Worm (Caenorhabditis elegans) whole organism, young adult: Measurements from ENCODE around the gene Y71H2AM.14.

Experiments used
- B0336.3 ChIP-seq: fragments of 200-800 bp; sonication (Bioruptor generic); IDR thresholded peaks from 2 replicates; pipeline ENCODE4 v1.3.6; 2022; ENCODE audit warnings: missing genetic modification characterization, missing compliant biosample characterization
- C06A6.2 ChIP-seq: fragments of 200-800 bp; sonication (Bioruptor generic); conservative IDR thresholded peaks from 2 replicates; pipeline ENCODE4 v1.3.6; 2022; ENCODE audit warnings: missing genetic modification characterization, missing compliant biosample characterization
- C17E4.6 ChIP-seq: fragments of 200-800 bp; sonication (Bioruptor generic); IDR thresholded peaks from 2 replicates; pipeline ENCODE4 v1.3.6; 2022; ENCODE audit warnings: missing genetic modification reagents, missing genetic modification characterization, missing compliant biosample characterization
- F10E7.11 ChIP-seq: sonication (generic microtip); optimal IDR thresholded peaks from 2 replicates; lab custom pipeline; 2017; ENCODE audit warnings: mild to moderate bottlenecking, missing genetic modification characterization, moderate library complexity, missing compliant biosample characterization
- F33H1.4 ChIP-seq: fragments of 200-800 bp; sonication (Bioruptor generic); IDR thresholded peaks from 2 replicates; pipeline ENCODE4 v1.3.6; 2022; ENCODE audit warnings: missing genetic modification reagents, missing genetic modification characterization, missing compliant biosample characterization
- F37B4.10 ChIP-seq: fragments of 200-800 bp; sonication (Bioruptor generic); IDR thresholded peaks from 2 replicates; pipeline ENCODE4 v1.3.6; 2022; ENCODE audit warnings: missing genetic modification characterization, missing compliant biosample characterization
- F39B2.1 ChIP-seq: fragments of 200-800 bp; sonication (Bioruptor generic); IDR thresholded peaks from 2 replicates; pipeline ENCODE4 v1.3.6; 2022; ENCODE audit warnings: missing genetic modification reagents, missing genetic modification characterization, missing compliant biosample characterization
- T07F8.4 ChIP-seq: sonication (generic microtip); optimal IDR thresholded peaks from 2 replicates; lab custom pipeline; 2016; ENCODE audit warnings: mild to moderate bottlenecking, missing genetic modification characterization, moderate library complexity, missing compliant biosample characterization
- Y67H2A.10 ChIP-seq: fragments of 200-800 bp; sonication (Bioruptor generic); conservative IDR thresholded peaks from 2 replicates; pipeline ENCODE4 v1.3.6; 2022; ENCODE audit warnings: missing genetic modification reagents, missing genetic modification characterization, missing compliant biosample characterization
- akir-1 ChIP-seq: fragments of 200-800 bp; sonication (Bioruptor generic); optimal IDR thresholded peaks from 2 replicates; lab custom pipeline; 2018; ENCODE audit warnings: mild to moderate bottlenecking, missing genetic modification characterization, moderate library complexity, missing compliant biosample characterization
- athp-1 ChIP-seq: sonication (generic microtip); optimal IDR thresholded peaks from 2 replicates; lab custom pipeline; 2017; ENCODE audit warnings: mild to moderate bottlenecking, missing genetic modification characterization, missing compliant biosample characterization
- attf-3 ChIP-seq: fragments of 200-800 bp; sonication (Bioruptor generic); conservative IDR thresholded peaks from 2 replicates; pipeline ENCODE4 v1.3.6; 2022; ENCODE audit warnings: missing genetic modification reagents, missing genetic modification characterization, missing compliant biosample characterization
- attf-5 ChIP-seq: fragments of 200-800 bp; sonication (Bioruptor generic); optimal IDR thresholded peaks from 2 replicates; lab custom pipeline; 2018; ENCODE audit warnings: mild to moderate bottlenecking, missing genetic modification characterization, missing compliant biosample characterization
- ccch-3 ChIP-seq: fragments of 200-800 bp; sonication (Bioruptor generic); optimal IDR thresholded peaks from 2 replicates; lab custom pipeline; 2018; ENCODE audit warnings: mild to moderate bottlenecking, missing genetic modification characterization, missing compliant biosample characterization
- ceh-40 ChIP-seq: fragments of 200-800 bp; sonication (Bioruptor generic); IDR thresholded peaks from 2 replicates; pipeline ENCODE4 v1.3.6; 2022; ENCODE audit warnings: missing genetic modification characterization, missing compliant biosample characterization
- ceh-58 ChIP-seq: fragments of 200-800 bp; sonication (Bioruptor generic); IDR thresholded peaks from 2 replicates; pipeline ENCODE4 v1.3.6; 2022; ENCODE audit warnings: missing genetic modification characterization, missing compliant biosample characterization
- ceh-79 ChIP-seq: sonication (generic microtip); optimal IDR thresholded peaks from 2 replicates; lab custom pipeline; 2017; ENCODE audit warnings: mild to moderate bottlenecking, missing genetic modification characterization, missing compliant biosample characterization
- die-1 ChIP-seq: sonication (generic microtip); optimal IDR thresholded peaks from 2 replicates; lab custom pipeline; 2016; ENCODE audit warnings: missing genotype, mild to moderate bottlenecking, missing genetic modification characterization, missing compliant biosample characterization
- dox-1 ChIP-seq: fragments of 200-800 bp; sonication (Bioruptor generic); IDR thresholded peaks from 2 replicates; pipeline ENCODE4 v1.3.6; 2022; ENCODE audit warnings: missing genetic modification reagents, missing genetic modification characterization, missing compliant biosample characterization
- dpff-1 ChIP-seq: sonication (generic microtip); optimal IDR thresholded peaks from 2 replicates; lab custom pipeline; 2017; ENCODE audit warnings: mild to moderate bottlenecking, missing genetic modification characterization, missing compliant biosample characterization
- dpl-1 ChIP-seq: fragments of 150-350 bp; optimal IDR thresholded peaks from 2 replicates; lab custom pipeline; 2014; ENCODE audit warnings: missing biosample characterization, missing genetic modification reagents, missing genetic modification characterization
- efl-1 ChIP-seq: fragments of 150-350 bp; optimal IDR thresholded peaks from 2 replicates; lab custom pipeline; 2014; ENCODE audit warnings: missing biosample characterization, missing genetic modification reagents, missing genetic modification characterization
- egl-18 ChIP-seq: fragments of 200-800 bp; sonication (Bioruptor generic); IDR thresholded peaks from 2 replicates; pipeline ENCODE4 v1.3.6; 2022; ENCODE audit warnings: missing genetic modification reagents, missing genetic modification characterization, missing compliant biosample characterization
- egrh-3 ChIP-seq: fragments of 200-800 bp; sonication (Bioruptor generic); IDR thresholded peaks from 2 replicates; pipeline ENCODE4 v1.3.6; 2022; ENCODE audit warnings: missing genetic modification reagents, missing genetic modification characterization, missing compliant biosample characterization
- fkh-3 ChIP-seq: sonication (generic microtip); optimal IDR thresholded peaks from 2 replicates; lab custom pipeline; 2016; ENCODE audit warnings: mild to moderate bottlenecking, missing genetic modification characterization, missing compliant biosample characterization
- hmg-1.2 ChIP-seq: fragments of 200-800 bp; sonication (Bioruptor generic); IDR thresholded peaks from 2 replicates; pipeline ENCODE4 v1.3.6; 2022; ENCODE audit warnings: missing genetic modification reagents, missing genetic modification characterization, missing compliant biosample characterization
- hrde-1 ChIP-seq: sonication (generic microtip); optimal IDR thresholded peaks from 2 replicates; lab custom pipeline; 2016; ENCODE audit warnings: missing genetic modification characterization, mild to moderate bottlenecking, missing compliant biosample characterization, moderate library complexity, missing genotype, missing genetic modification reagents, borderline replicate concordance
- hsf-1 ChIP-seq: fragments of 200-800 bp; sonication (Bioruptor generic); IDR thresholded peaks from 2 replicates; pipeline ENCODE4 v1.3.6; 2022; ENCODE audit warnings: missing genetic modification reagents, missing genetic modification characterization, missing compliant biosample characterization
- let-526 ChIP-seq: fragments of 200-800 bp; sonication (Bioruptor generic); IDR thresholded peaks from 2 replicates; pipeline ENCODE4 v1.3.6; 2022; ENCODE audit warnings: missing genetic modification reagents, missing genetic modification characterization, missing compliant biosample characterization
- lin-26 ChIP-seq: fragments of 200-800 bp; sonication (Bioruptor generic); IDR thresholded peaks from 2 replicates; pipeline ENCODE4 v1.3.6; 2022; ENCODE audit warnings: missing genetic modification reagents, missing genetic modification characterization, missing compliant biosample characterization
- lir-1 ChIP-seq: fragments of 200-800 bp; sonication (Bioruptor generic); conservative IDR thresholded peaks from 2 replicates; pipeline ENCODE4 v1.3.6; 2022; ENCODE audit warnings: missing genetic modification reagents, missing genetic modification characterization, missing compliant biosample characterization
- lsl-1 ChIP-seq: fragments of 200-800 bp; sonication (Bioruptor generic); optimal IDR thresholded peaks from 2 replicates; lab custom pipeline; 2018; ENCODE audit warnings: mild to moderate bottlenecking, missing genetic modification characterization, moderate library complexity, missing compliant biosample characterization
- madf-3 ChIP-seq: fragments of 200-800 bp; sonication (Bioruptor generic); IDR thresholded peaks from 2 replicates; pipeline ENCODE4 v1.3.6; 2022; ENCODE audit warnings: missing genetic modification reagents, missing genetic modification characterization, missing compliant biosample characterization
- madf-6 ChIP-seq: fragments of 200-800 bp; sonication (Bioruptor generic); IDR thresholded peaks from 2 replicates; pipeline ENCODE4 v1.3.6; 2022; ENCODE audit warnings: missing genetic modification reagents, missing genetic modification characterization, missing compliant biosample characterization
- madf-8 ChIP-seq: fragments of 200-800 bp; sonication (Bioruptor generic); conservative IDR thresholded peaks from 2 replicates; pipeline ENCODE4 v1.3.6; 2022; ENCODE audit warnings: missing genetic modification reagents, missing genetic modification characterization, missing compliant biosample characterization
- mel-28 ChIP-seq: sonication (generic microtip); optimal IDR thresholded peaks from 2 replicates; lab custom pipeline; 2016; ENCODE audit warnings: borderline replicate concordance, mild to moderate bottlenecking, missing genetic modification characterization, missing compliant biosample characterization
- mxl-1 ChIP-seq: sonication (generic microtip); optimal IDR thresholded peaks from 2 replicates; lab custom pipeline; 2016; ENCODE audit warnings: missing genetic modification characterization, missing compliant biosample characterization
- nfya-1 ChIP-seq: sonication (generic microtip); optimal IDR thresholded peaks from 2 replicates; lab custom pipeline; 2017; ENCODE audit warnings: antibody characterized with exemption, missing compliant biosample characterization, missing genetic modification characterization, borderline replicate concordance; ENCODE audit not compliant: insufficient read depth
- nfyb-1 ChIP-seq: fragments of 200-800 bp; sonication (Bioruptor generic); IDR thresholded peaks from 2 replicates; pipeline ENCODE4 v1.3.6; 2022; ENCODE audit warnings: missing genetic modification reagents, missing genetic modification characterization, missing compliant biosample characterization
- nhr-179 ChIP-seq: sonication (generic microtip); optimal IDR thresholded peaks from 2 replicates; lab custom pipeline; 2016; ENCODE audit warnings: mild to moderate bottlenecking, missing genetic modification characterization, missing compliant biosample characterization
- pbrm-1 ChIP-seq: fragments of 200-800 bp; sonication (Bioruptor generic); IDR thresholded peaks from 2 replicates; pipeline ENCODE4 v1.3.6; 2022; ENCODE audit warnings: missing genetic modification reagents, missing genetic modification characterization, missing compliant biosample characterization
- rcor-1 ChIP-seq: fragments of 200-800 bp; sonication (Bioruptor generic); IDR thresholded peaks from 2 replicates; pipeline ENCODE4 v1.3.6; 2022; ENCODE audit warnings: missing genetic modification reagents, missing genetic modification characterization, missing compliant biosample characterization
- sea-2 ChIP-seq: fragments of 200-800 bp; sonication (Bioruptor generic); IDR thresholded peaks from 2 replicates; pipeline ENCODE4 v1.3.6; 2022; ENCODE audit warnings: missing genetic modification characterization, missing compliant biosample characterization
- snpc-1.3 ChIP-seq: sonication (generic microtip); optimal IDR thresholded peaks from 2 replicates; lab custom pipeline; 2017; ENCODE audit warnings: missing genetic modification characterization, mild to moderate bottlenecking, missing compliant biosample characterization, antibody characterized with exemption, moderate library complexity, missing genotype, missing genetic modification reagents; ENCODE audit not compliant: insufficient read depth
- snpc-3.4 ChIP-seq: sonication (generic microtip); optimal IDR thresholded peaks from 2 replicates; lab custom pipeline; 2017; ENCODE audit warnings: missing genetic modification characterization, mild to moderate bottlenecking, missing compliant biosample characterization, antibody characterized with exemption, moderate library complexity, missing genotype, missing genetic modification reagents
- tbp1 ChIP-seq: fragments of 200-800 bp; sonication (Bioruptor generic); optimal IDR thresholded peaks from 2 replicates; lab custom pipeline; 2018; ENCODE audit warnings: mild to moderate bottlenecking, missing genetic modification characterization, missing compliant biosample characterization
- unc-130 ChIP-seq: sonication (generic microtip); optimal IDR thresholded peaks from 2 replicates; lab custom pipeline; 2016; ENCODE audit warnings: missing genetic modification reagents, missing genetic modification characterization, missing compliant biosample characterization
- zim-3 ChIP-seq: sonication (generic microtip); optimal IDR thresholded peaks from 2 replicates; lab custom pipeline; 2017; ENCODE audit warnings: mild to moderate bottlenecking, missing genetic modification characterization, moderate library complexity, missing compliant biosample characterization
- ztf-22 ChIP-seq: fragments of 200-800 bp; sonication (Bioruptor generic); optimal IDR thresholded peaks from 2 replicates; lab custom pipeline; 2018; ENCODE audit warnings: mild to moderate bottlenecking, missing genetic modification characterization, moderate library complexity, missing compliant biosample characterization
- ztf-3 ChIP-seq: fragments of 200-800 bp; sonication (Bioruptor generic); optimal IDR thresholded peaks from 2 replicates; lab custom pipeline; 2018; ENCODE audit warnings: mild to moderate bottlenecking, missing genetic modification characterization, missing compliant biosample characterization

Y71H2AM.14 gene

ce11 chrIII:2711527-2711926 is 34.9 kb downstream of the Y71H2AM.14 start (continued):
- TF ChIP-seq snpc-3.4 (tag; lab: Kevin White, UChicago) (no peak), lin-26 (no peak; the same call in 1 of the 2 replicates), mxl-1 (tag; lab: Kevin White, UChicago) (no peak), nfya-1 (tag; lab: Kevin White, UChicago) (no peak), akir-1 (GFP tag; lab: Kevin White, UChicago) (no peak), madf-8 (GFP tag; lab: Robert Waterston, UW) (no peak), pbrm-1 (GFP tag; lab: Robert Waterston, UW) (no peak), ztf-22 (GFP tag; lab: Kevin White, UChicago) (no peak), egl-18 (GFP tag; lab: Robert Waterston, UW) (no peak), attf-3 (no peak), snpc-1.3 (peak; percentile 52), C06A6.2 (GFP tag; lab: Robert Waterston, UW) (no peak), let-526 (GFP tag; lab: Robert Waterston, UW) (no peak), ztf-3 (GFP tag; lab: Kevin White, UChicago) (no peak), athp-1 (tag; lab: Kevin White, UChicago) (no peak), Y67H2A.10 (GFP tag; lab: Robert Waterston, UW) (no peak), egrh-3 (no peak), sea-2 (GFP tag; lab: Robert Waterston, UW) (no peak), F33H1.4 (peak; percentile 30; the same call in 1 of the 2 replicates), dpff-1 (tag; lab: Kevin White, UChicago) (no peak), madf-6 (GFP tag; lab: Robert Waterston, UW) (peak; percentile 38; the same call in 1 of the 2 replicates), hrde-1 (no peak), dpl-1 (no peak), lir-1 (GFP tag; lab: Robert Waterston, UW) (no peak), efl-1 (GFP tag; lab: Kevin White, UChicago) (no peak), F10E7.11 (tag; lab: Kevin White, UChicago) (no peak), ceh-40 (no peak), attf-5 (GFP tag; lab: Kevin White, UChicago) (no peak), hmg-1.2 (GFP tag; lab: Robert Waterston, UW) (no peak), dox-1 (0 out of 2 replicates have a peak, but pooled peaks have one; percentile 34), mel-28 (tag; lab: Kevin White, UChicago) (no peak), ceh-58 (GFP tag; lab: Robert Waterston, UW) (no peak), rcor-1 (GFP tag; lab: Robert Waterston, UW) (no peak), C17E4.6 (GFP tag; lab: Robert Waterston, UW) (no peak), zim-3 (tag; lab: Kevin White, UChicago) (no peak), T07F8.4 (tag; lab: Kevin White, UChicago) (peak; percentile 23), tbp1 (GFP tag; lab: Kevin White, UChicago) (peak; percentile 88), die-1 (tag; lab: Kevin White, UChicago) (peak; percentile 66), ccch-3 (no peak), madf-3 (GFP tag; lab: Robert Waterston, UW) (no peak), lsl-1 (GFP tag; lab: Kevin White, UChicago) (peak; percentile 43), hsf-1 (no peak), nfyb-1 (GFP tag; lab: Robert Waterston, UW) (no peak), B0336.3 (no peak), unc-130 (GFP tag; lab: Kevin White, UChicago) (no peak), ceh-79 (tag; lab: Kevin White, UChicago) (no peak), fkh-3 (no peak), F39B2.1 (GFP tag; lab: Robert Waterston, UW) (no peak), F37B4.10 (no peak), nhr-179 (tag; lab: Kevin White, UChicago) (no peak)
